Fruit fly (Drosophila melanogaster) whole organism: ENCODE data around the gene CG33695.

ENCODE experiments used
- CG8478 ChIP-seq: fragments of >200 bp; optimal IDR thresholded peaks from 2 replicates; lab custom pipeline; 2018; ENCODE audit warnings: inconsistent platforms
- Dll ChIP-seq: fragments of >200 bp; optimal IDR thresholded peaks from 2 replicates; lab custom pipeline; 2017
- EcR ChIP-seq, 2 experiments: fragments of >200 bp; optimal IDR thresholded peaks; 2 replicates each; lab custom pipeline; 2017; ENCODE audit warnings: missing biosample characterization in 2 of 2, missing genetic modification characterization in 2 of 2, missing genetic modification reagents in 2 of 2
- pan ChIP-seq: fragments of >200 bp; optimal IDR thresholded peaks from 2 replicates; lab custom pipeline; 2017
- psq ChIP-seq: fragments of >200 bp; optimal IDR thresholded peaks from 2 replicates; lab custom pipeline; 2017
- usp ChIP-seq: fragments of >200 bp; optimal IDR thresholded peaks from 2 replicates; lab custom pipeline; 2017; ENCODE audit warnings: missing biosample characterization, missing genetic modification characterization, mixed read lengths

Gene CG33695

dm6 chr2L:11319221-11319620 lies 41.4 kb downstream of the CG33695 start:
- TF ChIP-seq pan (lab: Kevin White, UChicago) (no peak), usp (no peak), psq (lab: Kevin White, UChicago) (no peak), EcR (GFP tag; optimal IDR thresholded peaks at IDR 0.05; lab: Kevin White, UChicago) (no peak), Dll (lab: Kevin White, UChicago) (no peak), CG8478 (lab: Kevin White, UChicago) (no peak)

DNA sequence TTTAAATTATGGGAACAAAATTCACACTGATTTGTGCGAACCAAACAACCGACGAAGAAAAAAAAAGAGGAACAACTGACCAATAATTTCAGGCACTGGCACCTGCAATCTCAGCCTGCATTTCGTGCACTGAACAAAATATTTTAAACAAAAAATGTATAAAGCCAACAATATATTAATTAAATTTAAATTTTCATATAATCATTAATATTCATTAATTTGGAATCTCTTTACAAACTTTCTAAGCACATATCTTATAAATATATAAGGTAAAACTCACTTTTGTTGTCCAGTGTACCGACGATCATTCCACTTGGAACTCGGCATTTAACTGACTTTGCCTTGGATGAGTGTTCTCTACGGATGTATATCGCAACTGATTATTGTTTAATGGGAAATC lies 44.3 kb downstream of the CG33695 start:
- TF ChIP-seq pan (lab: Kevin White, UChicago): no peak
- TF ChIP-seq CG8478 (lab: Kevin White, UChicago): no peak
- TF ChIP-seq Dll (lab: Kevin White, UChicago): no peak
- no peak for TF ChIP-seq usp
- no peak for TF ChIP-seq EcR (GFP tag; optimal IDR thresholded peaks at IDR 0.05; lab: Kevin White, UChicago)
- TF ChIP-seq psq (lab: Kevin White, UChicago): no peak

DNA sequence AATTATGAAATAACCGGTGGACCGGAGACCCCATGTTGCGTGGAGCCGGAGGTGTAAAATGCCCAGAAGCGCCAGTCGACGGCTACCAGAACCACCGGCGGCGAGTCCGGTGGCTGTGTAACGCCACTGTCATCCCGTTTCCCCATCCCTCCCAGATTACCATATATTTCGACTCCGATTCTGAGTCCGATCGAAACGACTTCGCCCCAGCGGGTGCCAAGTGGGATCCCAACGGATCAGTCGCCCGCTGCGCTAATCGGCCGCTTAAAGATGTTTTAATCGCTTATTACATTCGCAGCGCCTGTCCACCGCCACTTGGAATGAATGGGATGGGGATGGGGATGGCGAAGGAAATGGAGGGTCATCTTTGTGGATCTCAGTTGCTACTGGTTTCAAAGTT lies 45.0 kb downstream of the CG33695 start:
- TF ChIP-seq CG8478 (lab: Kevin White, UChicago) (no peak), EcR (GFP tag; optimal IDR thresholded peaks at IDR 0.05; lab: Kevin White, UChicago) (no peak), usp (no peak), pan (lab: Kevin White, UChicago) (no peak), Dll (lab: Kevin White, UChicago) (no peak), psq (lab: Kevin White, UChicago) (no peak)

DNA sequence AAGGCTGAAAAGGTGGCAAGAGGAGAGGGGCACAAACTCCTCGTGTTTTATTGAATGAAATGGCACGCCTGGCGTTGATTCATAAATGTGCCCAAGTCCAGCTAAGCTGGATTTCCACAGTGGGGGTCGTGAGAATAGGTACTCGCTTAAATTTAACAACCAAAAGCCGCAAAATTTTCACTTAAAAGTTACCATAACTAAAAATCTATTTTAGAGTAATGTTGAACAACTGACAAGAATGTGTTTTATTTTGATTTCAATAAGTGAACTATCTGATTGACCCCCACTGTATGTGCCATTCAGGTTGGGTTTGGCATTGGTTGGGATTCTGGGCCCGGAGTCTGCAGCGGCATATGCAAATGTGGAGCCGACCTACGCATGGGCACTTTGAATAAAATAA lies 46.1 kb downstream of the CG33695 start:
- TF ChIP-seq Dll (lab: Kevin White, UChicago): no peak
- TF ChIP-seq pan (lab: Kevin White, UChicago): no peak
- TF ChIP-seq EcR (GFP tag; optimal IDR thresholded peaks at IDR 0.05; lab: Kevin White, UChicago): no peak
- TF ChIP-seq psq (lab: Kevin White, UChicago): no peak
- TF ChIP-seq CG8478 (lab: Kevin White, UChicago): no peak
- no peak for TF ChIP-seq usp

DNA sequence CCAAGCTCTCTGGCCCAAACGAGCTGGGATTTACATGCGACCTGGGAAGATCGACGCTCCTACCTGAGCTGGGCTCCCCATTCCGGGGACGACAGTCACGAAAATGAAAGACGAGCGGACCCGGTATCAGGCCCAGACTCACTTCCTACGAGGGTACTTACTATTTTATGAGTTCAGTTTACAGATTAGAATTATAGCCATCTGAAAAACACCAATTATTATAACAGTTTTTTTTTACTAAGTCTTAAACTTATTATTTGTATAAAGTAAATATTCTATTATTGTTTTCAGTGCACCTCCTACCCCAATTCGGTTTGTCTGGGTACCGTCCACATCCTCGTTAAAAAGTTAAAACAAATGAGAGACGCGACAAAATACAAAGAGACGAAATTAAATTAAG lies 48.6 kb downstream of the CG33695 start:
- TF ChIP-seq Dll (lab: Kevin White, UChicago) (no peak), CG8478 (lab: Kevin White, UChicago) (no peak), EcR (GFP tag; optimal IDR thresholded peaks at IDR 0.05; lab: Kevin White, UChicago) (no peak), pan (lab: Kevin White, UChicago) (no peak), usp (no peak), psq (lab: Kevin White, UChicago) (no peak)

- TF ChIP-seq psq (lab: Kevin White, UChicago) (no peak), EcR (GFP tag; optimal IDR thresholded peaks at IDR 0.05; lab: Kevin White, UChicago) (no peak), pan (lab: Kevin White, UChicago) (no peak), Dll (lab: Kevin White, UChicago) (no peak), usp (no peak), CG8478 (lab: Kevin White, UChicago) (no peak)
Measured at dm6 chr2L:11328357-11328756, 50.5 kb downstream of the CG33695 start.
